Worm (Caenorhabditis elegans) whole organism, young adult: ENCODE results near the gene ZK669.2.

Experiments used
- F49E8.2 ChIP-seq: sonication (generic microtip); optimal IDR thresholded peaks from 3 replicates; lab custom pipeline; 2017; ENCODE audit warnings: missing genetic modification characterization, mild to moderate bottlenecking, missing compliant biosample characterization, antibody characterized with exemption, moderate library complexity; ENCODE audit not compliant: insufficient read depth
- akir-1 ChIP-seq: fragments of 200-800 bp; sonication (Bioruptor generic); optimal IDR thresholded peaks from 2 replicates; lab custom pipeline; 2018; ENCODE audit warnings: mild to moderate bottlenecking, missing genetic modification characterization, moderate library complexity, missing compliant biosample characterization
- ama-1 ChIP-seq, 3 experiments: fragments of 150-350 bp in 1 of 3; sonication (generic microtip) in 2 of 3; optimal IDR thresholded peaks; 2 replicates each; lab custom pipeline; 2014 to 2018; ENCODE audit warnings: missing biosample characterization in 2 of 3, missing genetic modification characterization in 2 of 3, missing genetic modification reagents in 2 of 3
- ceh-27 ChIP-seq: fragments of 200-800 bp; sonication (Bioruptor generic); optimal IDR thresholded peaks from 2 replicates; lab custom pipeline; 2018; ENCODE audit warnings: mild to moderate bottlenecking, missing genetic modification characterization, moderate library complexity, missing compliant biosample characterization
- nhr-120 ChIP-seq: fragments of 200-800 bp; sonication (Bioruptor generic); IDR thresholded peaks from 2 replicates; pipeline ENCODE4 v1.3.6; 2022; ENCODE audit warnings: missing genetic modification characterization, missing compliant biosample characterization
- somi-1 ChIP-seq: fragments of 200-800 bp; sonication (Bioruptor generic); optimal IDR thresholded peaks from 2 replicates; lab custom pipeline; 2018; ENCODE audit warnings: mild to moderate bottlenecking, missing genetic modification characterization, missing compliant biosample characterization

DNA sequence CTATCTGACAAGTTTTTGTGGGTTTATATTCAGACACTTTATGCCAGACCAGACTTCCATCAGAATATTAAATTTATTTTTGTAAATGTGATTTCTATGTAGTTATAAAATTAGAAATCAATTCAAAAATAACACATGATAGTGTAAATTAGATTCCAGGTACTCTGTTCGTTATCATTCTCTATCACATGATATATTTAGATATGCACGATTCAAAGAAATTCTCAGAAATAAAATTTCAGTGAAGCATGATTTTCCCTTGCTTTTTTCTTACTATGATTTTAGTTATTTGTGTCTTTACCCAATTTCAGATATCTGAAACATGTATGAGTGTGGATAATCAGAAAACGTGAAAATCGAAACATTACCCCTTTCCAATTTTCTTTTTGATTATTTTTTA lies 39.5 kb upstream of the ZK669.2 start:
- TF ChIP-seq ama-1 (optimal IDR thresholded peaks at IDR 0.05; lab: Kevin White, UChicago), result no peak
- TF ChIP-seq ama-1 (GFP tag; optimal IDR thresholded peaks at IDR 0.05; lab: Kevin White, UChicago), result no peak
- TF ChIP-seq akir-1 (GFP tag; lab: Kevin White, UChicago), result no peak
- TF ChIP-seq nhr-120 (GFP tag; lab: Robert Waterston, UW), result no peak
- no peak for TF ChIP-seq ceh-27 (GFP tag; lab: Kevin White, UChicago)
- no peak for TF ChIP-seq F49E8.2 (tag; lab: Kevin White, UChicago)
- no peak for TF ChIP-seq somi-1 (GFP tag; lab: Kevin White, UChicago)
